Worm (Caenorhabditis elegans): ENCODE data around the gene C33D3.3.

DNA sequence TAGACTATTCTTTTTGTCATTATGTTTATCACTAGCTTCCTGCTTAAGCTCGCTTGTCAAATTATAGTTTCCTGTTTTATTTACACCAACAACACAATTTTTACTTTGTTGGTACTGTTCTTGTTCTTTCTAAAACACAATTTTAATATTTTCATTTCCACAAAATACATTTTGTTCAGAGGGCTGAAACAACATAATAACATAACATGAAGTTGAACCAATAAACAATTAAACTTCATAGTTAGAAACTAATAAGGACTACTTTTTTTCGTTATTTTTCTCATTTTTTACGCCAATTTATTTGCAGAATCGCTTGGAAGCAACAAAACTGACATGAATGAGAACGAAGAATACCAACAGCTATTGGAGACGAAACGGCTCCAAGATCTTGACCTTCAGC, 41.3 kb upstream of the C33D3.3 start, which contains the start of gene C39B10.3:
- TF ChIP-seq Y53G8AR.9 (GFP tag; conservative IDR thresholded peaks at IDR 0.05) (no peak), dpl-1 (GFP tag; optimal IDR thresholded peaks at IDR 0.05) (no peak), nhr-90 (tag; optimal IDR thresholded peaks at IDR 0.05) (no peak), rcor-1 (GFP tag; IDR thresholded peaks at IDR 0.05) (no peak)

All from whole organism, young adult.